Fruit fly (Drosophila melanogaster) whole organism, pupa: ENCODE data around the gene BBIP1.

Experiments used
- CG10348 ChIP-seq: fragments of 200-800 bp; sonication (Bioruptor generic); IDR thresholded peaks from 2 replicates; pipeline ENCODE4 v1.3.6; 2022; ENCODE audit warnings: missing biosample characterization, missing genetic modification characterization
- CG12605 ChIP-seq: fragments of 200-800 bp; sonication (Bioruptor generic); IDR thresholded peaks from 2 replicates; pipeline ENCODE4 v1.3.6; 2022; ENCODE audit warnings: missing biosample characterization, missing genetic modification characterization
- CG13204 ChIP-seq: fragments of 200-800 bp; sonication (Bioruptor generic); optimal IDR thresholded peaks from 2 replicates; lab custom pipeline; 2018; ENCODE audit warnings: missing biosample characterization, mild to moderate bottlenecking, missing genetic modification characterization, moderate library complexity
- CG14655 ChIP-seq: fragments of 200-800 bp; sonication (Bioruptor generic); optimal IDR thresholded peaks from 3 replicates; lab custom pipeline; 2017; ENCODE audit warnings: mild to moderate bottlenecking, missing biosample characterization, missing genetic modification reagents, missing genetic modification characterization
- CG15710 ChIP-seq: fragments of 200-800 bp; sonication (Bioruptor generic); optimal IDR thresholded peaks from 2 replicates; lab custom pipeline; 2018; ENCODE audit warnings: missing biosample characterization, mild to moderate bottlenecking, missing genetic modification characterization, moderate library complexity
- CG17806 ChIP-seq: fragments of 200-800 bp; sonication (Bioruptor generic); optimal IDR thresholded peaks from 2 replicates; lab custom pipeline; 2018; ENCODE audit warnings: missing biosample characterization, mild to moderate bottlenecking, missing genetic modification characterization, moderate library complexity
- CG32121 ChIP-seq: fragments of 200-800 bp; sonication (Bioruptor generic); IDR thresholded peaks from 2 replicates; pipeline ENCODE4 v1.3.6; 2022; ENCODE audit warnings: missing biosample characterization, missing genetic modification characterization
- CG34367 ChIP-seq: fragments of 200-800 bp; sonication (Bioruptor generic); optimal IDR thresholded peaks from 2 replicates; lab custom pipeline; 2018; ENCODE audit warnings: missing biosample characterization, mild to moderate bottlenecking, missing genetic modification characterization
- CG4496 ChIP-seq: fragments of 200-800 bp; sonication (Bioruptor generic); IDR thresholded peaks from 3 replicates; pipeline ENCODE4 v1.3.6; 2022; ENCODE audit warnings: missing biosample characterization, missing genetic modification characterization
- CG8159 ChIP-seq: fragments of 200-800 bp; sonication (Bioruptor generic); optimal IDR thresholded peaks from 3 replicates; lab custom pipeline; 2018; ENCODE audit warnings: missing biosample characterization, mild to moderate bottlenecking, missing genetic modification characterization, moderate library complexity
- CG8301 ChIP-seq: fragments of 200-800 bp; sonication (Bioruptor generic); optimal IDR thresholded peaks from 2 replicates; lab custom pipeline; 2018; ENCODE audit warnings: missing biosample characterization, mild to moderate bottlenecking, missing genetic modification characterization
- CG9948 ChIP-seq: fragments of 200-800 bp; sonication (Bioruptor generic); optimal IDR thresholded peaks from 2 replicates; lab custom pipeline; 2018; ENCODE audit warnings: missing biosample characterization, mild to moderate bottlenecking, missing genetic modification characterization, moderate library complexity
- D1 ChIP-seq: fragments of 200-800 bp; sonication (Bioruptor generic); optimal IDR thresholded peaks from 2 replicates; lab custom pipeline; 2018; ENCODE audit warnings: missing biosample characterization, mild to moderate bottlenecking, missing genetic modification characterization, moderate library complexity
- EcR ChIP-seq: fragments of 200-800 bp; sonication (Bioruptor generic); optimal IDR thresholded peaks from 3 replicates; lab custom pipeline; 2019; ENCODE audit warnings: missing biosample characterization, missing genetic modification characterization, mild to moderate bottlenecking, moderate library complexity, missing genetic modification reagents
- Ets98B ChIP-seq: fragments of 200-800 bp; sonication (Bioruptor generic); IDR thresholded peaks from 2 replicates; pipeline ENCODE4 v1.3.6; 2022; ENCODE audit warnings: missing biosample characterization, missing genetic modification characterization
- Pif1A ChIP-seq: fragments of 200-800 bp; sonication (Bioruptor generic); optimal IDR thresholded peaks from 3 replicates; lab custom pipeline; 2016; ENCODE audit warnings: missing biosample characterization, missing genetic modification characterization
- Pif1B ChIP-seq: fragments of 200-800 bp; sonication (Bioruptor generic); optimal IDR thresholded peaks from 3 replicates; lab custom pipeline; 2016; ENCODE audit warnings: missing biosample characterization, missing genetic modification characterization
- Snoo ChIP-seq: fragments of 200-800 bp; sonication (Bioruptor generic); optimal IDR thresholded peaks from 3 replicates; lab custom pipeline; 2017; ENCODE audit warnings: missing biosample characterization, mild to moderate bottlenecking, missing genetic modification characterization, inconsistent platforms
- fd96Ca ChIP-seq: fragments of 200-800 bp; sonication (Bioruptor generic); IDR thresholded peaks from 3 replicates; pipeline ENCODE4 v1.3.6; 2022; ENCODE audit warnings: missing biosample characterization, missing genetic modification characterization
- gl ChIP-seq: fragments of 200-800 bp; sonication (Bioruptor generic); optimal IDR thresholded peaks from 2 replicates; lab custom pipeline; 2018; ENCODE audit warnings: missing biosample characterization, mild to moderate bottlenecking, missing genetic modification characterization
- rn ChIP-seq: fragments of 200-800 bp; sonication (Bioruptor generic); IDR thresholded peaks from 2 replicates; pipeline ENCODE4 v1.3.6; 2022; ENCODE audit warnings: missing biosample characterization, missing genetic modification characterization

Gene BBIP1

DNA sequence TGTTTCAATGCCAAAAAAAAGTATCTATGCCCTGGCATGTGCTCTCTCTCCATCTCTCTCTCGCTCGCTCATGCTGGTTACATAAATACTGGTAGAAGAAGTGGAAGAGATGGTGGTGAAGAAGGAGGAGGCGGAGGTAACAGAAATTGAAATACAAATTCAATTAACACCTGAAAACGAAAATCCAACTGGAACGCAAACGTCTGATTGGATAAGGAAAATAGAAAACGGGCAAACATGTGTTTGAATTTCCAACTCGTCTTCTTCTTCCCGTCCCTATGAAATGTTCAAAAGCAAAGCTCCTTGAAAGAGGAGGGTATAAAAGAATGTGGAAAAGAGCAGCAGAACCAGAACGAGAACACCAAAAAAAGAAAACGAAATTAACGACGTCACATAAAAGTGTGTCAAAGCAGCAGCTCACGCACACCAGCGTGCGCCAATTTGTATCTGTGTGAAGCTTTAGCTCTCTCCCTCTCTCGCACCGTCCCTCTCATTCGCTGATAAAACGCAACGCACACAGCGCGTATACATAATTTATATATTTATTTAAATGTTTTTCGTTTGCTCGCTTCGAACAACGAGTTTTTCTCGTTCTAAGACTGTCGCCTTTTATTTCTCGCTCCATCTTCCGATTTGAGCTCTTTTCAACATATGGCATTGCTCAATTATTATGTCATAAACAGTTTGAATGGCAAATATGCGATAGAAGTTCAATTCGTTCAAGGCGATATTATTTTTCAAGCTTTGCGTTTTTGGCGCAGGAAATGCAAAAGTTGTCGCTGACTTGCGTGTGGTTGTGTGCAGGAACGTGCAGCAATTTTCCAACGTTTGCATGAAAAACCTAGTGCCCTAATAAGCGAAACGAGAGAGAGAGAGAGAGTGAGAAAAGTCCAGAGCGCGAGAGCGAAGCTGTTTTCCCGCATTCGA is 14.5 kb downstream of the BBIP1 start:
- TF ChIP-seq CG12605 (GFP tag; lab: Robert Waterston, UW) (no peak), D1 (tag; lab: Kevin White, UChicago) (no peak), CG9948 (tag; lab: Kevin White, UChicago) (no peak), fd96Ca (GFP tag; lab: Robert Waterston, UW) (no peak), Ets98B (no peak), CG15710 (tag; lab: Kevin White, UChicago) (no peak), EcR (GFP tag; lab: Kevin White, UChicago) (no peak), CG4496 (no peak), CG10348 (GFP tag; lab: Robert Waterston, UW) (no peak), CG14655 (no peak), rn (GFP tag; lab: Robert Waterston, UW) (no peak), CG8159 (tag; lab: Kevin White, UChicago) (no peak), CG17806 (tag; lab: Kevin White, UChicago) (no peak), CG32121 (GFP tag; lab: Robert Waterston, UW) (no peak), Pif1A (GFP tag; lab: Kevin White, UChicago) (no peak), gl (no peak), Snoo (tag; lab: Kevin White, UChicago) (no peak), Pif1B (GFP tag; lab: Kevin White, UChicago) (no peak), CG34367 (no peak), CG8301 (tag; lab: Kevin White, UChicago) (no peak)

DNA sequence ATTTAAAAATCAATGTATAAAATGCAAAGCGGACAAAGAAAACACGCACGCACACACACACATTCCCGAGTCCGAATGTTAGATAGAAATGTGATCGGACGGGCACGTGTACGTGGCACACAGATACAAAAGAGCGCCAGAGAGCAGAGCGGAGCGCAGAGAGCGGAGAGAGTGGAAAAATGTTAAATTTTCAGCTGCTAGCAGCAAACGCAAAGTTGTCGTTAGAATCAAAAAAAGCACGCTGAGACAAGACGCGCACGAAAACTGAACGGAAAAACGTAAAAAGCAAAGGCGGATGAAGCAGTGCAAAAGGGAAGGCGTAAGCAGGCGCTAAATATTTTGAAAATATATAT is 15.1 kb downstream of the BBIP1 start:
- no peak for TF ChIP-seq Snoo (tag; lab: Kevin White, UChicago)
- no peak for TF ChIP-seq fd96Ca (GFP tag; lab: Robert Waterston, UW)
- peak; percentile 34 for TF ChIP-seq Pif1A (GFP tag; lab: Kevin White, UChicago)
- TF ChIP-seq Ets98B = no peak
- TF ChIP-seq Pif1B (GFP tag; lab: Kevin White, UChicago) = peak; percentile 2
- TF ChIP-seq CG14655 = no peak
- no peak for TF ChIP-seq CG12605 (GFP tag; lab: Robert Waterston, UW)
- TF ChIP-seq rn (GFP tag; lab: Robert Waterston, UW) = no peak
- no peak for TF ChIP-seq CG8301 (tag; lab: Kevin White, UChicago)
- no peak for TF ChIP-seq CG10348 (GFP tag; lab: Robert Waterston, UW)
- no peak for TF ChIP-seq CG34367
- no peak for TF ChIP-seq gl
- TF ChIP-seq EcR (GFP tag; lab: Kevin White, UChicago) = no peak
- no peak for TF ChIP-seq CG4496
- peak; percentile 8 for TF ChIP-seq CG13204 (GFP tag; lab: Kevin White, UChicago)
- no peak for TF ChIP-seq D1 (tag; lab: Kevin White, UChicago)
- no peak for TF ChIP-seq CG9948 (tag; lab: Kevin White, UChicago)

DNA sequence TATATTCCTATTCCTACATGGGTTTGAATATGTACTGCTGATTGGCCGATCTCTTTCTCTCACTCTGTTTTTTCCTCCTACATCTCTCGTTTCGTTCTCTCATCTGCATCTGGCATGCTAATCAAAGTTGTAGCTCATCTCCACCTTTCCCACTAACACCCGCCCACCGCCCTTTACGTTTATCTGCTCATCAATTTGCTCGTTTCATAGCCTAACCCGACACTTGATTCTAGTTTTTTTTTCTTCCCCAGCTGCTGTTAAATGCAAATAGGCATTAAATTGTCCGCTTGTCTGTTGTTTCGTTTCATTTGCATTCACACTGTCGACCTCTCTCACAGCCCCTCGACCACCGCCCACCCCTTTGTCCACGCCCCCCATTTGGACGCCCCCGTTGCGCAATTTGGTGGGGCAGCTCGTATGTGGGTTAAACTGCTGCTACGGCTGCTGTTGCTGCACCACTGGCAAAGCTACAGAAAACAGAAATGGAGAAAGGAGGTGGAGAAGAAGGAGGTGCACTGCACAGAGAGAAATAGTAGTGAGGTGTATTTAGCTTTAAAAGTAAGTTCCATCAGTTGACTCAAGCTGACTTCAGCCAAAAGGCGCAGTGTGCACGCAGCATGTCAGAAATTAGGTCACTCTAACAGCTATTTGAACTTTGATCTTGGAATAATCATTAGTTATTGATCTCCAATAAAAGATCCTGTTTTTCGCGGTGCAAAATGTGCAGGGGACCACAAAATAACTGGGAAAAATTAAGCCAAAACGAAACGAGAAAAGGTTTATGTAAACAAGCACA is 16.5 kb downstream of the BBIP1 start:
- TF ChIP-seq rn (GFP tag; lab: Robert Waterston, UW) (no peak), CG12605 (GFP tag; lab: Robert Waterston, UW) (no peak), Pif1B (GFP tag; lab: Kevin White, UChicago) (peak; percentile 2), CG9948 (tag; lab: Kevin White, UChicago) (peak; percentile 33), CG8301 (tag; lab: Kevin White, UChicago) (peak; percentile 46), CG8159 (tag; lab: Kevin White, UChicago) (peak; percentile 46), CG32121 (GFP tag; lab: Robert Waterston, UW) (peak; percentile 76), CG4496 (peak; percentile 81), fd96Ca (GFP tag; lab: Robert Waterston, UW) (peak; percentile 76), CG13204 (GFP tag; lab: Kevin White, UChicago) (no peak), Ets98B (peak; percentile 65; the same call in 1 of the 2 replicates), Pif1A (GFP tag; lab: Kevin White, UChicago) (no peak), CG10348 (GFP tag; lab: Robert Waterston, UW) (peak; percentile 50; the same call in 1 of the 2 replicates), CG17806 (tag; lab: Kevin White, UChicago) (peak; percentile 12), CG15710 (tag; lab: Kevin White, UChicago) (no peak), CG14655 (peak; percentile 46)
- TF ChIP-seq, all 21 proteins: peak for 11

DNA sequence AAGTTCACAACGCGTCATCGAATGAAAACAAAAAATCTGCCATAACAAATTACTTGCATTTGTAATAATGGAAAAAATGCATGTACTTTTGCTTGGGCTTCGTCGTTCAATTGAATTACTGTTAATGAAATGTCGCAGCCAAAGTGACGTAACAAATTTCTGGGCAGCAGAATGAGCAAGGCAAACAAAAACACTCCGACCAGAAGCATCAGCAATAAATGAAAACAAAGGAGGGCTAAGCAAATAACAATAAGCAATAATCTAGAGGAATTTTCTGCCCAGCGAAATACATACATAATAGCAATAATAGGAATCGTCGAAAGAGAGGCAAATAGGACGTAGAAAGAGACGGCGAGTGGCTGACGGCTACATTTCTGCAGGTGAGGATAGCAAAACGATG is 18.2 kb downstream of the BBIP1 start:
- no peak for TF ChIP-seq gl
- TF ChIP-seq CG34367 = no peak
- no peak for TF ChIP-seq Snoo (tag; lab: Kevin White, UChicago)
- no peak for TF ChIP-seq CG15710 (tag; lab: Kevin White, UChicago)
- TF ChIP-seq CG14655 = no peak

DNA sequence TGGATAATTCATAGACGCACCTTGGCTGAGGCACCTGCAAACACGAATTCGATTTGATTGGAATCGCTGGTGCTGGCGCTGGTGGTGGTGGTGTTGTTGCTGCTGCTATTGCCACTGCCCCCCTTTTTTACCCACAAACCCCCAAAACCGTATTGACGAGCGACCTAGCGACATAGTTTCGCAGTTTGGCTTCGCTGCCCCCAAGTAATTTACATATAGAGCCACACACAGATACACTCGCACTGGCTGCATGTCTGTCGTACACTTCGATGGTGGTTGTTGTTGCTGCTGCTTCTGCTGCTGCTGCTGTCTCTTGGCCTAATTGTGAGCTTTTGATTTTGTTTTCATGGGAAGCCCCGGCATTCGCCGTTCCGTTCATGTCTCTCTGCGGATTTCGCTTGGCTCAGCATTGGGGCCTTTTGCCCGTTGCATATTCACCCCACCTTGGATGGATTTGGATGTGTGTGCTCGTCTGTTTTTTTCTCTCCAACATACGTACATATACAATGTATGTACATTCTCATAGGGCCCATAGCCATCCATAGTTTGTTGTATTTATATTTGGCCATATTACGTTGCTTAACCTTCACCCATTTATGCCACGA is 20.0 kb downstream of the BBIP1 start:
- TF ChIP-seq fd96Ca (GFP tag; lab: Robert Waterston, UW) (0 out of 3 replicates have a peak, but pooled peaks have one; percentile 9), CG32121 (GFP tag; lab: Robert Waterston, UW) (0 out of 2 replicates have a peak, but pooled peaks have one; percentile 32), Pif1A (GFP tag; lab: Kevin White, UChicago) (no peak)
- TF ChIP-seq, all 21 proteins: peak for 2
